Worm (Caenorhabditis elegans) whole organism, L1 larva: ENCODE results near the gene Y57G11B.2.

Source experiments
- C16A3.4 ChIP-seq: fragments of 150-350 bp; optimal IDR thresholded peaks from 2 replicates; lab custom pipeline; 2014; ENCODE audit warnings: missing biosample characterization, missing genetic modification characterization
- blmp-1 ChIP-seq: fragments of 150-350 bp; optimal IDR thresholded peaks from 2 replicates; lab custom pipeline; 2014; ENCODE audit warnings: missing biosample characterization, missing genetic modification characterization
- ceh-82 ChIP-seq, 3 experiments: fragments of 150-350 bp in 1 of 3; sonication (generic microtip) in 2 of 3; optimal IDR thresholded peaks; 2 replicates each; lab custom pipeline; 2014 to 2017; ENCODE audit warnings: missing biosample characterization in 3 of 3, missing genetic modification characterization in 3 of 3
- ceh-90 ChIP-seq: sonication (generic microtip); optimal IDR thresholded peaks from 2 replicates; lab custom pipeline; 2016; ENCODE audit warnings: missing genetic modification characterization, missing compliant biosample characterization
- dsc-1 ChIP-seq: sonication (generic microtip); optimal IDR thresholded peaks from 2 replicates; lab custom pipeline; 2016; ENCODE audit warnings: mild to moderate bottlenecking, missing genetic modification characterization, missing compliant biosample characterization
- efl-1 ChIP-seq, 4 experiments: fragments of 150-350 bp; optimal IDR thresholded peaks in 3 of 4; peaks in 1 of 4; 1 replicate in 1 of 4; 2 replicates in 3 of 4; lab custom pipeline; 2014; ENCODE audit warnings: missing biosample characterization in 2 of 4, missing genetic modification characterization in 2 of 4, missing genetic modification reagents in 2 of 4
- egl-13 ChIP-seq: sonication (generic microtip); optimal IDR thresholded peaks from 2 replicates; lab custom pipeline; 2016; ENCODE audit warnings: missing genotype, missing genetic modification reagents, missing genetic modification characterization, missing compliant biosample characterization
- egl-27 ChIP-seq, 2 experiments: fragments of 150-350 bp in 1 of 2; sonication (generic microtip); optimal IDR thresholded peaks; 3 replicates each; lab custom pipeline; 2017 to 2018; ENCODE audit warnings: missing biosample characterization in 2 of 2, missing genetic modification characterization in 2 of 2, missing genetic modification reagents in 2 of 2
- elt-2 ChIP-seq: sonication (generic microtip); optimal IDR thresholded peaks from 2 replicates; lab custom pipeline; 2016; ENCODE audit warnings: missing genetic modification characterization, mild to moderate bottlenecking, inconsistent platforms, missing compliant biosample characterization, missing genetic modification reagents
- elt-3 ChIP-seq, 6 experiments: fragments of 150-350 bp in 1 of 6; sonication (generic microtip); optimal IDR thresholded peaks; 2 replicates each; lab custom pipeline; 2017 to 2018; ENCODE audit warnings: missing biosample characterization in 6 of 6, missing genetic modification characterization in 6 of 6, inconsistent platforms in 1 of 6
- hlh-17 ChIP-seq: fragments of 200-800 bp; sonication (Bioruptor generic); optimal IDR thresholded peaks from 2 replicates; lab custom pipeline; 2018; ENCODE audit warnings: missing genetic modification characterization, mild to moderate bottlenecking, missing compliant biosample characterization, moderate library complexity, borderline replicate concordance
- hpl-2 ChIP-seq: fragments of 150-350 bp; optimal IDR thresholded peaks from 2 replicates; lab custom pipeline; 2014; ENCODE audit warnings: missing biosample characterization, missing genetic modification reagents, missing genetic modification characterization
- jun-1 ChIP-seq: fragments of 150-350 bp; optimal IDR thresholded peaks from 2 replicates; lab custom pipeline; 2014; ENCODE audit warnings: missing biosample characterization, missing genetic modification reagents, missing genetic modification characterization
- mdl-1 ChIP-seq, 2 experiments: fragments of 150-350 bp; optimal IDR thresholded peaks; 2 replicates each; lab custom pipeline; 2014 to 2017; ENCODE audit warnings: missing biosample characterization in 2 of 2, missing genetic modification characterization in 2 of 2, inconsistent platforms in 1 of 2
- mef-2 ChIP-seq: fragments of 150-350 bp; optimal IDR thresholded peaks from 2 replicates; lab custom pipeline; 2014; ENCODE audit warnings: missing biosample characterization, missing genetic modification characterization
- nhr-11 ChIP-seq: fragments of 150-350 bp; optimal IDR thresholded peaks from 2 replicates; lab custom pipeline; 2014; ENCODE audit warnings: missing biosample characterization, missing genetic modification characterization
- nhr-12 ChIP-seq: sonication (generic microtip); optimal IDR thresholded peaks from 2 replicates; lab custom pipeline; 2017; ENCODE audit warnings: missing biosample characterization, missing genetic modification characterization
- nhr-19 ChIP-seq: fragments of 200-800 bp; sonication (Bioruptor generic); conservative IDR thresholded peaks from 2 replicates; pipeline ENCODE4 v1.3.6; 2022; ENCODE audit warnings: missing genetic modification characterization, missing compliant biosample characterization
- nhr-20 ChIP-seq: sonication (generic microtip); optimal IDR thresholded peaks from 2 replicates; lab custom pipeline; 2016; ENCODE audit warnings: mild to moderate bottlenecking, missing genetic modification characterization, missing compliant biosample characterization
- nhr-237 ChIP-seq: fragments of 150-350 bp; optimal IDR thresholded peaks from 2 replicates; lab custom pipeline; 2014; ENCODE audit warnings: missing biosample characterization, missing genetic modification characterization
- nhr-47 ChIP-seq: sonication (generic microtip); optimal IDR thresholded peaks from 2 replicates; lab custom pipeline; 2016; ENCODE audit warnings: mild to moderate bottlenecking, missing genetic modification characterization, moderate library complexity, missing compliant biosample characterization
- nhr-71 ChIP-seq: sonication (generic microtip); optimal IDR thresholded peaks from 2 replicates; lab custom pipeline; 2016; ENCODE audit warnings: mild to moderate bottlenecking, missing genetic modification characterization, moderate library complexity, missing compliant biosample characterization
- nhr-76 ChIP-seq: sonication (generic microtip); optimal IDR thresholded peaks from 2 replicates; lab custom pipeline; 2017; ENCODE audit warnings: missing biosample characterization, missing genetic modification characterization
- nhr-77 ChIP-seq: fragments of 150-350 bp; optimal IDR thresholded peaks from 2 replicates; lab custom pipeline; 2014; ENCODE audit warnings: missing biosample characterization, missing genetic modification characterization
- nhr-85 ChIP-seq: sonication (generic microtip); peaks from one replicate; lab custom pipeline; 2016; ENCODE audit warnings: missing genetic modification characterization, inconsistent platforms, missing compliant biosample characterization
- nhr-90 ChIP-seq: sonication (generic microtip); optimal IDR thresholded peaks from 2 replicates; lab custom pipeline; 2016; ENCODE audit warnings: mild to moderate bottlenecking, missing genetic modification characterization, missing compliant biosample characterization; ENCODE audit not compliant: poor library complexity
- skn-1 ChIP-seq: fragments of 150-350 bp; optimal IDR thresholded peaks from 2 replicates; lab custom pipeline; 2014; ENCODE audit warnings: missing biosample characterization, missing genetic modification characterization
- snpc-4 ChIP-seq: fragments of 150-350 bp; optimal IDR thresholded peaks from 2 replicates; lab custom pipeline; 2014; ENCODE audit warnings: missing biosample characterization, missing genetic modification characterization
- unc-62 ChIP-seq: fragments of 150-350 bp; optimal IDR thresholded peaks from 2 replicates; lab custom pipeline; 2014; ENCODE audit warnings: missing biosample characterization, missing genetic modification reagents, missing genetic modification characterization
- xbp-1 ChIP-seq: sonication (generic microtip); optimal IDR thresholded peaks from 2 replicates; lab custom pipeline; 2016; ENCODE audit warnings: missing genetic modification characterization, missing compliant biosample characterization
- zip-4 ChIP-seq: fragments of 200-800 bp; sonication (Bioruptor generic); optimal IDR thresholded peaks from 2 replicates; lab custom pipeline; 2018; ENCODE audit warnings: mild to moderate bottlenecking, missing genetic modification characterization, moderate library complexity, missing compliant biosample characterization
- ztf-4 ChIP-seq: fragments of 150-350 bp; optimal IDR thresholded peaks from 2 replicates; lab custom pipeline; 2014; ENCODE audit warnings: missing biosample characterization, missing genetic modification characterization

The Y57G11B.2 gene

ce11 chrIV:14576471-14576870, 11.3 kb downstream of the Y57G11B.2 start:
- TF ChIP-seq nhr-237 (no peak), hlh-17 (GFP tag; lab: Kevin White, UChicago) (no peak), nhr-85 (tag; lab: Kevin White, UChicago) (no peak), mef-2 (tag; lab: Kevin White, UChicago) (no peak), nhr-19 (GFP tag; lab: Robert Waterston, UW) (0 out of 2 replicates have a peak, but pooled peaks have one; percentile 26), nhr-20 (peak; percentile 32), nhr-90 (tag; lab: Kevin White, UChicago) (peak; percentile 42), efl-1 (optimal IDR thresholded peaks at IDR 0.05; lab: Kevin White, UChicago) (no peak), efl-1 (GFP tag; optimal IDR thresholded peaks at IDR 0.05 in 1 of 2; lab: Kevin White, UChicago) (peak in 1 of 2 experiments; percentile 82), elt-2 (tag; lab: Kevin White, UChicago) (peak; percentile 2), xbp-1 (no peak), blmp-1 (peak; percentile 5)

- TF ChIP-seq mdl-1 (tag; optimal IDR thresholded peaks at IDR 0.05; lab: Kevin White, UChicago) (no peak), zip-4 (GFP tag; lab: Kevin White, UChicago) (no peak), nhr-237 (no peak), hpl-2 (GFP tag; lab: Kevin White, UChicago) (no peak), elt-3 (tag; optimal IDR thresholded peaks at IDR 0.05; lab: Kevin White, UChicago) (no peak), nhr-12 (tag; lab: Kevin White, UChicago) (no peak), ceh-90 (tag; lab: Kevin White, UChicago) (no peak), C16A3.4 (no peak), snpc-4 (tag; lab: Kevin White, UChicago) (no peak)
- TF ChIP-seq, all 84 proteins: peak for 0
These were observed 13.6 kb downstream of the Y57G11B.2 start, which contains the start of gene Y57G11B.8 for ce11 chrIV:14578650-14579193. TSS of gene Y57G11B.8 (minus strand) at chrIV:14578700.

DNA sequence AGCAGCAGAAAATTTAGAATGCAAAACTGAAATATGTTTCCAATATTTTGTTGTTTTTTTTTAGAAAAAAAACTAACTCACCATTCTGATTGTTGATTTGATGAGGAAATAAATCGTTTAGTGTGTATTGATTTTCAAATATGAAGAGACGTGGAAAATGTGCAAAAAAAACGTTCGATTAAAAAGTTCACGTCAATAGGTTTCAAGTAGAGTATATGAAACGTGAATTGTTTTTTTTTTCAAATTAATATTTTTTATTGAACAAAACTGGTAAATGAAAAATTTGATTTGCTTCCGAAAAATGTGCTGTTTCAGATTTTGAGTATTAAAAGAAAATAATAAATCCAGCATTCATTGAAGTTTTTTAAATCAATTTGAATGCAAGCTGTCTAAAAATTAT, 15.8 kb downstream of the Y57G11B.2 start, which contains the start of gene irld-18:
Gene irld-18 (minus strand): TSS at position 101 of the 400 bp plus-strand sequence.
- TF ChIP-seq dsc-1 (tag; lab: Kevin White, UChicago) = no peak
- TF ChIP-seq skn-1 (tag; lab: Kevin White, UChicago) = no peak
- no peak for TF ChIP-seq efl-1 (optimal IDR thresholded peaks at IDR 0.05; lab: Kevin White, UChicago)
- no peak for TF ChIP-seq efl-1 (GFP tag; optimal IDR thresholded peaks at IDR 0.05 in 1 of 2; lab: Kevin White, UChicago)
- no peak for TF ChIP-seq nhr-76 (tag; lab: Kevin White, UChicago)

DNA sequence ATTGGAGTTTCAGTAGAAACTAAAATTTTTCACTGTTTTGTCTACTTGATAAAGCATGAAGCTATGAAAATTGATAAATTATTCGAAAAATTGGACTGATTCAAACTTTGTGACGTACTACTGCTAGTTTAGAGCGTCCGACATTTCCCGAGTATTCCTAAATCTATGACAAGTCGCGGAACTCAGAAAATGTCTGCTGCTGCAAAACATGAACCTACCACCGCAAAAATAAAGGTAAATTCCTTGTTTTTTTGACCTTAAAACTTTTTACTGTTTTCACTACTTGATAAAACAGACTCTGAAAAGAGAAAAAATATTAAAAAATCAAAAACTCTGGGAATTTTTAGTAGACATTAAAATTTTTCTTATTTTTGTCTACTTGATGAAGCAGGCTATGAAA, 21.6 kb downstream of the Y57G11B.2 start:
- TF ChIP-seq ceh-90 (tag; lab: Kevin White, UChicago) = no peak
- TF ChIP-seq nhr-90 (tag; lab: Kevin White, UChicago) = no peak
- no peak for TF ChIP-seq unc-62
- no peak for TF ChIP-seq egl-27 (tag; optimal IDR thresholded peaks at IDR 0.05; lab: Kevin White, UChicago)
- TF ChIP-seq egl-13 (tag; lab: Kevin White, UChicago) = no peak
- no peak for TF ChIP-seq ztf-4 (tag; lab: Kevin White, UChicago)
- no peak for TF ChIP-seq ceh-82 (tag; optimal IDR thresholded peaks at IDR 0.05; lab: Kevin White, UChicago)
- TF ChIP-seq nhr-71 (tag; lab: Kevin White, UChicago) = no peak
- no peak for TF ChIP-seq nhr-11 (tag; lab: Kevin White, UChicago)
- no peak for TF ChIP-seq jun-1 (tag; lab: Kevin White, UChicago)
- no peak for TF ChIP-seq skn-1 (tag; lab: Kevin White, UChicago)
- TF ChIP-seq nhr-77 (tag; lab: Kevin White, UChicago) = no peak
- TF ChIP-seq nhr-47 (tag; lab: Kevin White, UChicago) = no peak

ce11 chrIV:14587589-14587988, 22.4 kb downstream of the Y57G11B.2 start:
- TF ChIP-seq ceh-82 (tag; optimal IDR thresholded peaks at IDR 0.05; lab: Kevin White, UChicago) = no peak
- no peak for TF ChIP-seq nhr-85 (tag; lab: Kevin White, UChicago)
- TF ChIP-seq efl-1 (optimal IDR thresholded peaks at IDR 0.05; lab: Kevin White, UChicago) = no peak
- peak in 1 of 2 experiments; percentile 90 for TF ChIP-seq efl-1 (GFP tag; optimal IDR thresholded peaks at IDR 0.05 in 1 of 2; lab: Kevin White, UChicago)
